Fruit fly (Drosophila melanogaster) whole organism, embryonic: ENCODE measurements around the gene CG45487.

Source experiments
- Aef1 ChIP-seq: fragments of 200-800 bp; sonication (Bioruptor generic); IDR thresholded peaks from 3 replicates; pipeline ENCODE4 v1.3.6; 2022; ENCODE audit warnings: missing biosample characterization, missing genetic modification characterization
- CG10209 ChIP-seq: fragments of 200-800 bp; sonication (Bioruptor generic); optimal IDR thresholded peaks from 3 replicates; lab custom pipeline; 2017; ENCODE audit warnings: missing biosample characterization, mild to moderate bottlenecking, missing genetic modification characterization, missing genetic modification reagents
- CG12769 ChIP-seq: fragments of 200-800 bp; sonication (Bioruptor generic); optimal IDR thresholded peaks from 2 replicates; lab custom pipeline; 2019; ENCODE audit warnings: missing biosample characterization, mild to moderate bottlenecking, missing genetic modification characterization, moderate library complexity
- CG13123 ChIP-seq: fragments of 200-800 bp; sonication (Bioruptor generic); optimal IDR thresholded peaks from 2 replicates; lab custom pipeline; 2016; ENCODE audit warnings: missing biosample characterization, missing genetic modification characterization
- CG14014 ChIP-seq: fragments of 200-800 bp; sonication (Bioruptor generic); IDR thresholded peaks from 2 replicates; pipeline ENCODE4 v1.3.6; 2022; ENCODE audit warnings: missing biosample characterization, missing genetic modification characterization
- CG16815 ChIP-seq: fragments of 200-800 bp; sonication (Bioruptor generic); optimal IDR thresholded peaks from 3 replicates; lab custom pipeline; 2017; ENCODE audit warnings: missing biosample characterization, mild to moderate bottlenecking, missing genetic modification characterization
- CG2116 ChIP-seq: fragments of 200-800 bp; sonication (Bioruptor generic); optimal IDR thresholded peaks from 3 replicates; lab custom pipeline; 2018; ENCODE audit warnings: missing biosample characterization, mild to moderate bottlenecking, missing genetic modification characterization
- CG30403 ChIP-seq: fragments of 200-800 bp; sonication (Bioruptor generic); optimal IDR thresholded peaks from 3 replicates; lab custom pipeline; 2016; ENCODE audit warnings: missing biosample characterization, missing genetic modification characterization
- CG33213 ChIP-seq: fragments of 200-800 bp; sonication (Bioruptor generic); optimal IDR thresholded peaks from 3 replicates; lab custom pipeline; 2016; ENCODE audit warnings: missing biosample characterization, missing genetic modification characterization
- CG34376 ChIP-seq: fragments of 200-800 bp; sonication (Bioruptor generic); optimal IDR thresholded peaks from 2 replicates; lab custom pipeline; 2018; ENCODE audit warnings: missing biosample characterization, mild to moderate bottlenecking, missing genetic modification characterization
- CG4360 ChIP-seq: fragments of 200-800 bp; sonication (Bioruptor generic); IDR thresholded peaks from 2 replicates; pipeline ENCODE4 v1.3.6; 2022; ENCODE audit warnings: missing biosample characterization, missing genetic modification characterization
- CG4424 ChIP-seq: fragments of 200-800 bp; sonication (Bioruptor generic); optimal IDR thresholded peaks from 3 replicates; lab custom pipeline; 2016; ENCODE audit warnings: missing biosample characterization, missing genetic modification characterization
- CG6175 ChIP-seq: fragments of 200-800 bp; sonication (Bioruptor generic); IDR thresholded peaks from 3 replicates; pipeline ENCODE4 v1.3.6; 2022; ENCODE audit warnings: missing biosample characterization, missing genetic modification characterization
- CG8388 ChIP-seq: fragments of 200-800 bp; sonication (Bioruptor generic); optimal IDR thresholded peaks from 2 replicates; lab custom pipeline; 2019; ENCODE audit warnings: missing biosample characterization, mild to moderate bottlenecking, missing genetic modification characterization, moderate library complexity
- CG9797 ChIP-seq: fragments of 200-800 bp; sonication (Bioruptor generic); optimal IDR thresholded peaks from 3 replicates; lab custom pipeline; 2018; ENCODE audit warnings: missing biosample characterization, mild to moderate bottlenecking, missing genetic modification characterization
- CHES-1-like ChIP-seq: fragments of 200-800 bp; sonication (Bioruptor generic); optimal IDR thresholded peaks from 2 replicates; lab custom pipeline; 2016; ENCODE audit warnings: missing biosample characterization, missing genetic modification characterization
- Eip74EF ChIP-seq, 2 experiments: fragments of 200-800 bp in 1 of 2; fragments of >200 bp in 1 of 2; sonication (Bioruptor generic) in 1 of 2; optimal IDR thresholded peaks; 2 replicates each; lab custom pipeline; 2017 to 2019; ENCODE audit warnings: missing biosample characterization in 2 of 2, missing genetic modification characterization in 2 of 2, mild to moderate bottlenecking in 1 of 2, moderate library complexity in 1 of 2
- HmgD ChIP-seq: fragments of 200-800 bp; sonication (Bioruptor generic); optimal IDR thresholded peaks from 3 replicates; lab custom pipeline; 2016; ENCODE audit warnings: missing biosample characterization, missing genetic modification characterization
- Kr ChIP-seq: fragments of 200-800 bp; sonication (Bioruptor generic); optimal IDR thresholded peaks from 2 replicates; lab custom pipeline; 2017; ENCODE audit warnings: missing biosample characterization, mild to moderate bottlenecking, missing genetic modification characterization
- MBD-R2 ChIP-seq: fragments of 200-800 bp; sonication (Bioruptor generic); IDR thresholded peaks from 2 replicates; pipeline ENCODE4 v1.3.6; 2022; ENCODE audit warnings: missing biosample characterization, missing genetic modification characterization
- Max ChIP-seq: fragments of 200-800 bp; sonication (Bioruptor generic); optimal IDR thresholded peaks from 2 replicates; lab custom pipeline; 2016; ENCODE audit warnings: missing biosample characterization, mild to moderate bottlenecking, missing genetic modification characterization
- Med ChIP-seq: fragments of 200-800 bp; sonication (Bioruptor generic); peaks from one replicate; lab custom pipeline; 2016; ENCODE audit warnings: missing biosample characterization, missing genetic modification characterization, mild to moderate bottlenecking, inconsistent platforms, moderate library complexity
- NC2α ChIP-seq: fragments of 200-800 bp; sonication (Bioruptor generic); optimal IDR thresholded peaks from 2 replicates; lab custom pipeline; 2016; ENCODE audit warnings: missing biosample characterization, missing genetic modification characterization
- Optix ChIP-seq: fragments of 200-800 bp; sonication (Bioruptor generic); IDR thresholded peaks from 3 replicates; pipeline ENCODE4 v1.3.6; 2022; ENCODE audit warnings: missing biosample characterization, missing genetic modification characterization
- Side ChIP-seq: fragments of 200-800 bp; sonication (Bioruptor generic); optimal IDR thresholded peaks from 2 replicates; lab custom pipeline; 2016; ENCODE audit warnings: missing biosample characterization, missing genetic modification characterization
- Sin3A ChIP-seq: fragments of >200 bp; optimal IDR thresholded peaks from 2 replicates; lab custom pipeline; 2018
- cg ChIP-seq: fragments of 200-800 bp; sonication (Bioruptor generic); optimal IDR thresholded peaks from 3 replicates; lab custom pipeline; 2019; ENCODE audit warnings: missing biosample characterization, mild to moderate bottlenecking, missing genetic modification characterization, moderate library complexity
- chinmo ChIP-seq: fragments of 200-800 bp; sonication (Bioruptor generic); IDR thresholded peaks from 4 replicates; pipeline ENCODE4 v1.3.6; 2022; ENCODE audit warnings: missing biosample characterization, missing genetic modification characterization; ENCODE audit not compliant: partially characterized antibody
- ci ChIP-seq: fragments of 200-800 bp; sonication (Bioruptor generic); IDR thresholded peaks from 3 replicates; pipeline ENCODE4 v1.3.6; 2022; ENCODE audit warnings: missing biosample characterization, missing genetic modification characterization
- dm ChIP-seq: fragments of 200-800 bp; sonication (Bioruptor generic); optimal IDR thresholded peaks from 3 replicates; lab custom pipeline; 2016; ENCODE audit warnings: missing biosample characterization, missing genetic modification characterization
- dmrt11E ChIP-seq: fragments of 200-800 bp; sonication (Bioruptor generic); optimal IDR thresholded peaks from 3 replicates; lab custom pipeline; 2018; ENCODE audit warnings: missing biosample characterization, mild to moderate bottlenecking, missing genetic modification characterization, moderate library complexity
- fd96Cb ChIP-seq: fragments of 200-800 bp; sonication (Bioruptor generic); optimal IDR thresholded peaks from 2 replicates; lab custom pipeline; 2018; ENCODE audit warnings: missing biosample characterization, mild to moderate bottlenecking, missing genetic modification characterization, moderate library complexity
- gcm ChIP-seq: fragments of 200-800 bp; sonication (Bioruptor generic); optimal IDR thresholded peaks from 2 replicates; lab custom pipeline; 2019; ENCODE audit warnings: missing biosample characterization, mild to moderate bottlenecking, missing genetic modification characterization, moderate library complexity
- her ChIP-seq: fragments of 200-800 bp; sonication (Bioruptor generic); optimal IDR thresholded peaks from 2 replicates; lab custom pipeline; 2016; ENCODE audit warnings: missing biosample characterization, missing genetic modification characterization
- nerfin-1 ChIP-seq: fragments of 200-800 bp; sonication (Bioruptor generic); optimal IDR thresholded peaks from 3 replicates; lab custom pipeline; 2019; ENCODE audit warnings: missing biosample characterization, mild to moderate bottlenecking, missing genetic modification characterization, moderate library complexity
- p53 ChIP-seq: fragments of 200-800 bp; sonication (Bioruptor generic); optimal IDR thresholded peaks from 2 replicates; lab custom pipeline; 2016; ENCODE audit warnings: missing biosample characterization, missing genetic modification characterization
- pros ChIP-seq: fragments of 200-800 bp; sonication (Bioruptor generic); optimal IDR thresholded peaks from 3 replicates; lab custom pipeline; 2019; ENCODE audit warnings: missing biosample characterization, mild to moderate bottlenecking, missing genetic modification characterization, moderate library complexity
- scrt ChIP-seq: fragments of 200-800 bp; sonication (Bioruptor generic); optimal IDR thresholded peaks from 2 replicates; lab custom pipeline; 2018; ENCODE audit warnings: missing biosample characterization, mild to moderate bottlenecking, missing genetic modification characterization, moderate library complexity
- sd ChIP-seq: fragments of 200-800 bp; sonication (Bioruptor generic); optimal IDR thresholded peaks from 3 replicates; lab custom pipeline; 2018; ENCODE audit warnings: missing biosample characterization, mild to moderate bottlenecking, missing genetic modification characterization, moderate library complexity
- sens ChIP-seq: fragments of 200-800 bp; sonication (Bioruptor generic); peaks from one replicate; lab custom pipeline; 2016; ENCODE audit warnings: missing biosample characterization, missing genetic modification characterization
- sr ChIP-seq: fragments of 200-800 bp; sonication (Bioruptor generic); IDR thresholded peaks from 3 replicates; pipeline ENCODE4 v1.3.6; 2022; ENCODE audit warnings: missing biosample characterization, missing genetic modification characterization
- tll ChIP-seq, 2 experiments: fragments of 200-800 bp in 1 of 2; fragments of >200 bp in 1 of 2; sonication (Bioruptor generic) in 1 of 2; optimal IDR thresholded peaks; 2 replicates each; lab custom pipeline; 2017 to 2019; ENCODE audit warnings: missing biosample characterization in 2 of 2, missing genetic modification characterization in 2 of 2, mild to moderate bottlenecking in 1 of 2, moderate library complexity in 1 of 2
- toy ChIP-seq: fragments of 200-800 bp; sonication (Bioruptor generic); IDR thresholded peaks from 2 replicates; pipeline ENCODE4 v1.3.6; 2022; ENCODE audit warnings: missing biosample characterization, missing genetic modification characterization
- vvl ChIP-seq: fragments of 200-800 bp; sonication (Bioruptor generic); IDR thresholded peaks from 2 replicates; pipeline ENCODE4 v1.3.6; 2022; ENCODE audit warnings: missing biosample characterization, missing genetic modification characterization
- zfh2 ChIP-seq: fragments of 200-800 bp; sonication (Bioruptor generic); optimal IDR thresholded peaks from 2 replicates; lab custom pipeline; 2016; ENCODE audit warnings: missing biosample characterization, missing genetic modification characterization

The CG45487 gene

dm6 chrX:19897328-19897990, 17.6 kb downstream of the CG45487 start (continued):
- TF ChIP-seq tll (GFP tag; optimal IDR thresholded peaks at IDR 0.05; lab: Kevin White, UChicago) (peak in 1 of 2 experiments; percentile 56), toy (GFP tag; lab: Robert Waterston, UW) (no peak), CG9797 (GFP tag; lab: Kevin White, UChicago) (no peak), Side (GFP tag; lab: Kevin White, UChicago) (no peak), CG4360 (GFP tag; lab: Robert Waterston, UW) (no peak), p53 (GFP tag; lab: Kevin White, UChicago) (peak; percentile 68), Optix (GFP tag; lab: Robert Waterston, UW) (no peak), her (GFP tag; lab: Kevin White, UChicago) (no peak), sens (peak; percentile 58), CG13123 (GFP tag; lab: Kevin White, UChicago) (no peak), dmrt11E (tag; lab: Kevin White, UChicago) (peak; percentile 3), zfh2 (GFP tag; lab: Kevin White, UChicago) (no peak), dm (GFP tag; lab: Kevin White, UChicago) (peak; percentile 9), CG4424 (no peak), CG34376 (GFP tag; lab: Kevin White, UChicago) (no peak)

- TF ChIP-seq CG8388 (GFP tag; lab: Kevin White, UChicago) (no peak), Max (no peak), Eip74EF (GFP tag; optimal IDR thresholded peaks at IDR 0.05; lab: Kevin White, UChicago) (peak in 1 of 2 experiments; percentile 51), Sin3A (lab: Kevin White, UChicago) (no peak), sd (tag; lab: Kevin White, UChicago) (peak; percentile 78), CG30403 (no peak), sr (GFP tag; lab: Robert Waterston, UW) (0 out of 3 replicates have a peak, but pooled peaks have one; percentile 21), CG14014 (no peak), Med (GFP tag; lab: Kevin White, UChicago) (peak; percentile 51), CG6175 (GFP tag; lab: Robert Waterston, UW) (no peak), chinmo (0 out of 4 replicates have a peak, but pooled peaks have one; percentile 50), CG12769 (tag; lab: Kevin White, UChicago) (peak; percentile 67), vvl (GFP tag; lab: Robert Waterston, UW) (peak; percentile 38; the same call in 1 of the 2 replicates)
These were observed 23.0 kb downstream of the CG45487 start for dm6 chrX:19892070-19892469.

- TF ChIP-seq nerfin-1 (tag; lab: Kevin White, UChicago) (peak; percentile 65), CG33213 (GFP tag; lab: Kevin White, UChicago) (no peak), Kr (GFP tag; lab: Kevin White, UChicago) (peak; percentile 53), CG2116 (GFP tag; lab: Kevin White, UChicago) (no peak), cg (GFP tag; lab: Kevin White, UChicago) (peak; percentile 49), fd96Cb (tag; lab: Kevin White, UChicago) (no peak), MBD-R2 (GFP tag; lab: Robert Waterston, UW) (no peak), NC2α (GFP tag; lab: Kevin White, UChicago) (no peak), CG16815 (no peak), ci (GFP tag; lab: Robert Waterston, UW) (no peak), gcm (peak; percentile 19), Aef1 (GFP tag; lab: Robert Waterston, UW) (no peak), CG10209 (no peak), pros (peak; percentile 12), CG30403 (no peak), HmgD (no peak), scrt (GFP tag; lab: Kevin White, UChicago) (peak; percentile 59), CHES-1-like (GFP tag; lab: Kevin White, UChicago) (no peak)
These were observed 24.9 kb downstream of the CG45487 start, which contains the start of gene amn for dm6 chrX:19890010-19890665. TSS of gene amn (minus strand) at chrX:19890060.
